Worm (Caenorhabditis elegans) whole organism, mixed stage, embryonic: ENCODE results near the gene R12C12.10.

Experiments
- M03D4.4 ChIP-seq: sonication (generic microtip); optimal IDR thresholded peaks from 2 replicates; lab custom pipeline; 2017; ENCODE audit warnings: mild to moderate bottlenecking, missing genetic modification characterization, missing compliant biosample characterization
- bed-3 ChIP-seq: fragments of 200-800 bp; sonication (Bioruptor generic); optimal IDR thresholded peaks from 3 replicates; lab custom pipeline; 2018; ENCODE audit warnings: mild to moderate bottlenecking, missing genetic modification characterization, moderate library complexity, missing compliant biosample characterization
- blmp-1 ChIP-seq: fragments of 150-350 bp; optimal IDR thresholded peaks from 2 replicates; lab custom pipeline; 2014; ENCODE audit warnings: missing biosample characterization, missing genetic modification characterization
- ceh-43 ChIP-seq: fragments of 200-800 bp; sonication (Bioruptor generic); optimal IDR thresholded peaks from 2 replicates; lab custom pipeline; 2018; ENCODE audit warnings: mild to moderate bottlenecking, missing genetic modification characterization, moderate library complexity, missing compliant biosample characterization
- ceh-83 ChIP-seq: fragments of 200-800 bp; sonication (Bioruptor generic); optimal IDR thresholded peaks from 2 replicates; lab custom pipeline; 2018; ENCODE audit warnings: mild to moderate bottlenecking, missing genetic modification characterization, missing compliant biosample characterization
- ces-1 ChIP-seq: fragments of 150-350 bp; optimal IDR thresholded peaks from 2 replicates; lab custom pipeline; 2014; ENCODE audit warnings: missing biosample characterization, missing genetic modification reagents, missing genetic modification characterization
- cnd-1 ChIP-seq: fragments of 200-800 bp; sonication (Bioruptor generic); optimal IDR thresholded peaks from 2 replicates; lab custom pipeline; 2018; ENCODE audit warnings: mild to moderate bottlenecking, missing genetic modification characterization, missing compliant biosample characterization
- drap-1 ChIP-seq: fragments of 200-800 bp; sonication (Bioruptor generic); optimal IDR thresholded peaks from 3 replicates; lab custom pipeline; 2018; ENCODE audit warnings: mild to moderate bottlenecking, missing genetic modification characterization, missing compliant biosample characterization
- elt-1 ChIP-seq: sonication (generic microtip); optimal IDR thresholded peaks from 2 replicates; lab custom pipeline; 2017; ENCODE audit warnings: missing genetic modification characterization, mild to moderate bottlenecking, missing compliant biosample characterization, antibody characterized with exemption, moderate library complexity, borderline replicate concordance; ENCODE audit not compliant: insufficient read depth
- elt-3 ChIP-seq: fragments of 150-350 bp; optimal IDR thresholded peaks from 2 replicates; lab custom pipeline; 2014; ENCODE audit warnings: missing biosample characterization, missing genetic modification characterization
- ham-2 ChIP-seq: fragments of 200-800 bp; sonication (Bioruptor generic); optimal IDR thresholded peaks from 2 replicates; lab custom pipeline; 2018; ENCODE audit warnings: mild to moderate bottlenecking, missing genetic modification characterization, missing compliant biosample characterization
- hlh-1 ChIP-seq: fragments of 150-350 bp; optimal IDR thresholded peaks from 2 replicates; lab custom pipeline; 2014; ENCODE audit warnings: missing biosample characterization, missing genetic modification reagents, missing genetic modification characterization
- lin-13 ChIP-seq: fragments of 150-350 bp; optimal IDR thresholded peaks from 2 replicates; lab custom pipeline; 2014; ENCODE audit warnings: missing biosample characterization, missing genetic modification characterization
- lin-32 ChIP-seq: fragments of 200-800 bp; sonication (Bioruptor generic); optimal IDR thresholded peaks from 2 replicates; lab custom pipeline; 2018; ENCODE audit warnings: mild to moderate bottlenecking, missing genetic modification characterization, missing compliant biosample characterization
- lsy-2 ChIP-seq: fragments of 150-350 bp; optimal IDR thresholded peaks from 2 replicates; lab custom pipeline; 2014; ENCODE audit warnings: missing biosample characterization, missing genetic modification characterization
- mab-5 ChIP-seq: fragments of 150-350 bp; optimal IDR thresholded peaks from 2 replicates; lab custom pipeline; 2014; ENCODE audit warnings: missing biosample characterization, missing genetic modification characterization
- mep-1 ChIP-seq: fragments of 150-350 bp; optimal IDR thresholded peaks from 2 replicates; lab custom pipeline; 2017; ENCODE audit warnings: missing biosample characterization, missing genetic modification reagents, missing genetic modification characterization, inconsistent platforms
- mls-2 ChIP-seq: sonication (generic microtip); optimal IDR thresholded peaks from 2 replicates; lab custom pipeline; 2016; ENCODE audit warnings: mild to moderate bottlenecking, missing genetic modification characterization, moderate library complexity, missing compliant biosample characterization
- nhr-2 ChIP-seq: fragments of 150-350 bp; optimal IDR thresholded peaks from 2 replicates; lab custom pipeline; 2014; ENCODE audit warnings: missing biosample characterization, missing genetic modification characterization
- nhr-237 ChIP-seq: fragments of 150-350 bp; optimal IDR thresholded peaks from 2 replicates; lab custom pipeline; 2014; ENCODE audit warnings: missing biosample characterization, missing genetic modification characterization
- nhr-28 ChIP-seq: fragments of 150-350 bp; optimal IDR thresholded peaks from 2 replicates; lab custom pipeline; 2014; ENCODE audit warnings: missing biosample characterization, missing genetic modification characterization
- nhr-76 ChIP-seq: sonication (generic microtip); optimal IDR thresholded peaks from 2 replicates; lab custom pipeline; 2017; ENCODE audit warnings: missing biosample characterization, missing genetic modification characterization
- pha-4 ChIP-seq: fragments of 150-350 bp; optimal IDR thresholded peaks from 2 replicates; lab custom pipeline; 2018; ENCODE audit warnings: missing biosample characterization, missing genetic modification reagents, missing genetic modification characterization
- sem-2 ChIP-seq: fragments of 200-800 bp; sonication (Bioruptor generic); optimal IDR thresholded peaks from 2 replicates; lab custom pipeline; 2018; ENCODE audit warnings: mild to moderate bottlenecking, missing genetic modification characterization, missing compliant biosample characterization
- snpc-4 ChIP-seq: fragments of 150-350 bp; optimal IDR thresholded peaks from 2 replicates; lab custom pipeline; 2014; ENCODE audit warnings: missing biosample characterization, missing genetic modification characterization
- sptf-1 ChIP-seq: sonication (generic microtip); optimal IDR thresholded peaks from 2 replicates; lab custom pipeline; 2017; ENCODE audit warnings: mild to moderate bottlenecking, missing genetic modification characterization, moderate library complexity, missing compliant biosample characterization
- unc-39 ChIP-seq: fragments of 150-350 bp; optimal IDR thresholded peaks from 2 replicates; lab custom pipeline; 2014; ENCODE audit warnings: missing biosample characterization, missing genetic modification characterization
- unc-62 ChIP-seq: fragments of 150-350 bp; optimal IDR thresholded peaks from 2 replicates; lab custom pipeline; 2014; ENCODE audit warnings: missing biosample characterization, missing genetic modification reagents, missing genetic modification characterization
- zip-8 ChIP-seq: fragments of 150-350 bp; optimal IDR thresholded peaks from 2 replicates; lab custom pipeline; 2014; ENCODE audit warnings: missing biosample characterization, missing genetic modification characterization
- ztf-11 ChIP-seq: fragments of 150-350 bp; optimal IDR thresholded peaks from 2 replicates; lab custom pipeline; 2014; ENCODE audit warnings: missing biosample characterization, missing genetic modification characterization

The R12C12.10 gene

DNA sequence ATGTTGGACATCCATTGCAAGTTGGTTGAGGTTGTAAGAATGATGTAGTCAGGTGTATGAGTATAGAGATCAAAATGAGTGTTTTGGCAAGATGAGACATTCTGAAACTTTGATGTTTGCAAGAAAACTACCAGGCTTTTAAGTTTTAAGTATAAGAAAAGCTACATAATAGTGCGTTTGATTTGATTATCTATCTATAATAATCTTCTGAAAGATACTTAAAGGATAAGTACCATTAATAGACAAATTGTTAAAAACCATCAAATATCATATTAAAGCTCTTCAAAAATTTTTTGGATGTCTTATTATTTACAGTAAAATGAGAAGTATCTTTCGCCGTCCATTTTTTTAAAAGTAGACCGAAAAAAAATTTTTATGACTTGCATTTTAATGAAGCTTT is at the start of gene R12C12.10:
Gene R12C12.10 (minus strand): TSS at position 101 of the 400 bp plus-strand sequence.
- TF ChIP-seq sptf-1 (tag; lab: Kevin White, UChicago), result no peak
- no peak for TF ChIP-seq unc-39 (tag; lab: Kevin White, UChicago)
- TF ChIP-seq nhr-28, result no peak
- no peak for TF ChIP-seq ztf-11 (tag; lab: Kevin White, UChicago)
- no peak for TF ChIP-seq mab-5 (tag; lab: Kevin White, UChicago)
- TF ChIP-seq cnd-1, result no peak
- TF ChIP-seq unc-62 (GFP tag; lab: Kevin White, UChicago), result no peak
- TF ChIP-seq M03D4.4, result no peak
- TF ChIP-seq drap-1 (GFP tag; lab: Kevin White, UChicago), result no peak
- no peak for TF ChIP-seq bed-3 (GFP tag; lab: Kevin White, UChicago)
- TF ChIP-seq lsy-2 (tag; lab: Kevin White, UChicago), result no peak
- TF ChIP-seq ceh-83 (GFP tag; lab: Kevin White, UChicago), result no peak
- no peak for TF ChIP-seq ceh-43 (GFP tag; lab: Kevin White, UChicago)

ce11 chrII:6091380-6091779 is 48.3 kb upstream of the R12C12.10 start, which contains the start of the genes fbf-2 and nspg-3:
Gene fbf-2, minus strand, starts transcription at chrII:6091480.
Gene nspg-3, plus strand, starts transcription at chrII:6091767.
- no peak for TF ChIP-seq mls-2 (tag; lab: Kevin White, UChicago)
- TF ChIP-seq nhr-76, result no peak
- TF ChIP-seq ceh-83 (GFP tag; lab: Kevin White, UChicago), result no peak
- TF ChIP-seq elt-1 (tag; lab: Kevin White, UChicago), result no peak
- no peak for TF ChIP-seq elt-3 (tag; lab: Kevin White, UChicago)
- no peak for TF ChIP-seq hlh-1 (tag; lab: Kevin White, UChicago)
- no peak for TF ChIP-seq pha-4 (tag; lab: Kevin White, UChicago)
- no peak for TF ChIP-seq lsy-2 (tag; lab: Kevin White, UChicago)
- TF ChIP-seq sptf-1 (tag; lab: Kevin White, UChicago), result no peak
- TF ChIP-seq lin-32 (GFP tag; lab: Kevin White, UChicago), result no peak
- TF ChIP-seq nhr-237, result no peak
- TF ChIP-seq ztf-11 (tag; lab: Kevin White, UChicago), result no peak
- TF ChIP-seq, all 35 proteins: peak for 0

- TF ChIP-seq blmp-1 (no peak), ham-2 (no peak), sptf-1 (tag; lab: Kevin White, UChicago) (no peak), mep-1 (tag; lab: Kevin White, UChicago) (no peak)
Observed at ce11 chrII:6082620-6083019, 39.6 kb upstream of the R12C12.10 start, which contains the start of gene F21H12.3. Gene F21H12.3, plus strand, starts transcription at chrII:6082920.

DNA sequence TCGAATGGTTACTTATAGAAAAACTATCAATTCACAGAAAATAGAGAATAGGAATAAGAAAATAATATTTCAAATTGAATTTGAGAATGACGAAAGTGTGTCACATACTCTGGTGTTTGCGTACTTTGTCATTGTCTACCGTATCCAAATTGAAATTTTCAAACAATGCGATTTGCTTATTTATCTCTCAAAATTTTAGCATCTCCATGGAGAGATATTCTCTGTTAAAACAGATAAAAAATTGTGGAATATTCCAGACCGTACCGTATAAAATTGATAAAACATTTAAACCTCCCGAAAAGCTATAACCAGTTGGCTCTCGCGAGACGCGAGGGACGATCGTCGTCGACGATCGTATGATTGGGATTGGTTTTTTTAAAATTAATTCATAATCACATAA is 37.7 kb upstream of the R12C12.10 start, which contains the start of gene fbf-1:
Gene fbf-1 (minus strand): TSS at position 101 of the 400 bp plus-strand sequence.
- no peak for TF ChIP-seq snpc-4 (tag; lab: Kevin White, UChicago)
- no peak for TF ChIP-seq ces-1
- no peak for TF ChIP-seq sem-2 (GFP tag; lab: Kevin White, UChicago)
- TF ChIP-seq mep-1 (tag; lab: Kevin White, UChicago), result no peak
- no peak for TF ChIP-seq zip-8 (tag; lab: Kevin White, UChicago)
- TF ChIP-seq nhr-2 (tag; lab: Kevin White, UChicago), result no peak
- no peak for TF ChIP-seq nhr-28
- TF ChIP-seq lsy-2 (tag; lab: Kevin White, UChicago), result no peak

ce11 chrII:6077604-6078003 is 34.5 kb upstream of the R12C12.10 start, which contains the start of gene H12I13.6:
Gene H12I13.6, plus strand, starts transcription at chrII:6077904.
- TF ChIP-seq lin-32 (GFP tag; lab: Kevin White, UChicago) (no peak), ceh-43 (GFP tag; lab: Kevin White, UChicago) (no peak), elt-1 (tag; lab: Kevin White, UChicago) (no peak), ces-1 (no peak), sem-2 (GFP tag; lab: Kevin White, UChicago) (no peak), nhr-28 (no peak), mep-1 (tag; lab: Kevin White, UChicago) (no peak), ham-2 (no peak), unc-62 (GFP tag; lab: Kevin White, UChicago) (no peak), lin-13 (tag; lab: Kevin White, UChicago) (no peak), hlh-1 (tag; lab: Kevin White, UChicago) (no peak)
